Worm (Caenorhabditis elegans): ENCODE measurements around the gene F53A9.8.

Gene F53A9.8

DNA sequence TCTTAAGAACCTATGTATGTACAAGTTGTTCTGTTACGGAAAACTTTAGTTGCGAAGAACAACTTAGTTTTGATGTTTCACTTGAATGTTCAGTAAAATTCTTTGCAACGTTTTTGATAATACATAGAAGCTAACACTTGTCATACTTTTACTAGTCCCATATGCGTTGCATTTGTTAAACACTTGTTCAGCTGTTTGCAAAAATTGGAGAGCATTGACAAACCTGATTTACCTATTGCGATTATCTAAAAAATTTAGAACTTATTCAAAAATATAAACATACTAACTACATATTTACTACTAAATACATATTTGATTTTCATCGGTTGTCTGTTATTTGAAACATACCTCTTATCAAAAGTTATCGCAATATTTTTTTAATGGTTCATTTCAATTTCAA lies 551 bp downstream of the F53A9.8 start:
- TF ChIP-seq zip-8 (tag; optimal IDR thresholded peaks at IDR 0.05) (no peak), lsy-2 (tag; optimal IDR thresholded peaks at IDR 0.05) (no peak), ztf-11 (tag; optimal IDR thresholded peaks at IDR 0.05) (no peak), lin-32 (GFP tag; optimal IDR thresholded peaks at IDR 0.05) (no peak), unc-120 (tag; optimal IDR thresholded peaks at IDR 0.05; ENCODE audit: poor library complexity, severe bottlenecking) (no peak), hlh-1 (tag; optimal IDR thresholded peaks at IDR 0.05) (no peak), nhr-28 (tag; optimal IDR thresholded peaks at IDR 0.05) (no peak)

- TF ChIP-seq unc-39 (tag; optimal IDR thresholded peaks at IDR 0.05) (no peak), mab-5 (tag; optimal IDR thresholded peaks at IDR 0.05) (no peak), sptf-1 (tag; optimal IDR thresholded peaks at IDR 0.05) (no peak), M03D4.4 (tag; optimal IDR thresholded peaks at IDR 0.05) (no peak), flh-1 (GFP tag; optimal IDR thresholded peaks at IDR 0.05) (no peak), elt-1 (tag; optimal IDR thresholded peaks at IDR 0.05; ENCODE audit: borderline replicate concordance, insufficient read depth) (no peak), nhr-76 (tag; optimal IDR thresholded peaks at IDR 0.05) (no peak), pha-4 (tag; optimal IDR thresholded peaks at IDR 0.05) (no peak), nhr-237 (tag; optimal IDR thresholded peaks at IDR 0.05) (no peak), ztf-11 (tag; optimal IDR thresholded peaks at IDR 0.05) (no peak), zip-8 (tag; optimal IDR thresholded peaks at IDR 0.05) (no peak), mls-2 (tag; optimal IDR thresholded peaks at IDR 0.05) (no peak), snpc-4 (tag; optimal IDR thresholded peaks at IDR 0.05) (no peak), hlh-1 (tag; optimal IDR thresholded peaks at IDR 0.05) (no peak), elt-3 (tag; optimal IDR thresholded peaks at IDR 0.05) (no peak), drap-1 (GFP tag; optimal IDR thresholded peaks at IDR 0.05) (no peak)
These were observed 1.9 kb downstream of the F53A9.8 start, which contains the start of gene F53A9.7 for ce11 chrX:8716822-8717221. TSS of gene F53A9.7 (minus strand) at chrX:8716922.

DNA sequence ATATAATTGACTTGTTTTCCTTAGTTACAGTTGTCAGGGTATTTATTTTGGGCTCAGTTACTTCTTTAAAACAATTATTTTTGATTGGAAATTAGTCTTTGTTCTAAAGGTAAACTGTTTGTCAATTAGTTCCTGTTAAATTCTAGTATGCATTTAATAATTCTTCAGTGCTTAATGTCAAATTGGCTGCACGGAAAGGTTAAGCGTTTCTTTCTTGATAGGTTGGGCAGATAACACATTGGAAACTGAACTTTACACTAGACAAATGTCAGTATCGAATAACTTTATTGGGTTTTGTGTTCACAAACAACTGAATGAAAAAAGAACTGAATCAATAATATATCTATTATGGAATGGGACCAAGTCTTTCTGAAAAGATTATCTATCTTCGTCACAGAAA lies 3.9 kb downstream of the F53A9.8 start:
- TF ChIP-seq unc-39 (tag; optimal IDR thresholded peaks at IDR 0.05) (no peak), lin-32 (GFP tag; optimal IDR thresholded peaks at IDR 0.05) (no peak), mab-5 (tag; optimal IDR thresholded peaks at IDR 0.05) (no peak), nhr-237 (tag; optimal IDR thresholded peaks at IDR 0.05) (no peak), ceh-43 (GFP tag; optimal IDR thresholded peaks at IDR 0.05) (no peak), mep-1 (tag; optimal IDR thresholded peaks at IDR 0.05) (no peak), nhr-2 (tag; optimal IDR thresholded peaks at IDR 0.05) (no peak), M03D4.4 (tag; optimal IDR thresholded peaks at IDR 0.05) (no peak), hlh-1 (tag; optimal IDR thresholded peaks at IDR 0.05) (no peak), drap-1 (GFP tag; optimal IDR thresholded peaks at IDR 0.05) (no peak), lin-13 (tag; optimal IDR thresholded peaks at IDR 0.05) (no peak), elt-3 (tag; optimal IDR thresholded peaks at IDR 0.05) (no peak)

- TF ChIP-seq pha-4 (tag; optimal IDR thresholded peaks at IDR 0.05) (no peak), ztf-11 (tag; optimal IDR thresholded peaks at IDR 0.05) (no peak), snpc-4 (tag; optimal IDR thresholded peaks at IDR 0.05) (no peak), unc-39 (tag; optimal IDR thresholded peaks at IDR 0.05) (no peak), blmp-1 (tag; optimal IDR thresholded peaks at IDR 0.05) (no peak), flh-1 (GFP tag; optimal IDR thresholded peaks at IDR 0.05) (no peak), zip-8 (tag; optimal IDR thresholded peaks at IDR 0.05) (no peak), bed-3 (GFP tag; optimal IDR thresholded peaks at IDR 0.05) (no peak), drap-1 (GFP tag; optimal IDR thresholded peaks at IDR 0.05) (no peak), mab-5 (tag; optimal IDR thresholded peaks at IDR 0.05) (no peak), nhr-76 (tag; optimal IDR thresholded peaks at IDR 0.05) (no peak)
These were observed 4.9 kb downstream of the F53A9.8 start, which contains the start of gene F53A9.6 for ce11 chrX:8713754-8714295. TSS of gene F53A9.6 (minus strand) at chrX:8713804.

- TF ChIP-seq drap-1 (GFP tag; optimal IDR thresholded peaks at IDR 0.05) = no peak
- TF ChIP-seq lin-32 (GFP tag; optimal IDR thresholded peaks at IDR 0.05) = no peak
- TF ChIP-seq sem-2 (GFP tag; optimal IDR thresholded peaks at IDR 0.05) = no peak
- TF ChIP-seq ztf-11 (tag; optimal IDR thresholded peaks at IDR 0.05) = no peak
- no peak for TF ChIP-seq nhr-12 (tag; optimal IDR thresholded peaks at IDR 0.05)
- TF ChIP-seq nhr-237 (tag; optimal IDR thresholded peaks at IDR 0.05) = no peak
- TF ChIP-seq cnd-1 (tag; optimal IDR thresholded peaks at IDR 0.05) = no peak
- no peak for TF ChIP-seq mep-1 (tag; optimal IDR thresholded peaks at IDR 0.05)
- no peak for TF ChIP-seq zip-8 (tag; optimal IDR thresholded peaks at IDR 0.05)
- TF ChIP-seq nhr-2 (tag; optimal IDR thresholded peaks at IDR 0.05) = no peak
- no peak for TF ChIP-seq tbx-8 (GFP tag; optimal IDR thresholded peaks at IDR 0.05)
- no peak for TF ChIP-seq elt-3 (tag; optimal IDR thresholded peaks at IDR 0.05)
- no peak for TF ChIP-seq snpc-4 (tag; optimal IDR thresholded peaks at IDR 0.05)
- TF ChIP-seq bed-3 (GFP tag; optimal IDR thresholded peaks at IDR 0.05) = no peak
- no peak for TF ChIP-seq ces-1 (GFP tag; optimal IDR thresholded peaks at IDR 0.05)
These were observed 6.0 kb downstream of the F53A9.8 start for ce11 chrX:8712662-8713061.

All from whole organism, mixed stage, embryonic.